Worm (Caenorhabditis elegans) whole organism, L4 larva: ENCODE measurements around the gene cest-28.

Experiments used
- D1046.2 ChIP-seq: fragments of 200-800 bp; sonication (Bioruptor generic); IDR thresholded peaks from 2 replicates; pipeline ENCODE4 v1.3.6; 2022; ENCODE audit warnings: missing genetic modification characterization, missing compliant biosample characterization
- Y75B8A.6 ChIP-seq: fragments of 200-800 bp; sonication (Bioruptor generic); IDR thresholded peaks from 2 replicates; pipeline ENCODE4 v1.3.6; 2022; ENCODE audit warnings: missing genetic modification reagents, missing genetic modification characterization, missing compliant biosample characterization
- daf-16 ChIP-seq, 3 experiments: sonication (generic microtip); optimal IDR thresholded peaks; 2 replicates each; lab custom pipeline; 2016 to 2017; ENCODE audit warnings: missing genetic modification characterization in 3 of 3, missing genetic modification reagents in 3 of 3, mild to moderate bottlenecking in 2 of 3, missing compliant biosample characterization in 2 of 3, missing biosample characterization in 1 of 3, moderate library complexity in 1 of 3
- lin-13 ChIP-seq: fragments of 150-350 bp; optimal IDR thresholded peaks from 2 replicates; lab custom pipeline; 2014; ENCODE audit warnings: missing biosample characterization, missing genetic modification reagents, missing genetic modification characterization
- lin-38 ChIP-seq: fragments of 200-800 bp; sonication (Bioruptor generic); IDR thresholded peaks from 2 replicates; pipeline ENCODE4 v1.3.6; 2022; ENCODE audit warnings: missing genetic modification reagents, missing genetic modification characterization, missing compliant biosample characterization
- lsy-2 ChIP-seq, 2 experiments: fragments of 150-350 bp in 1 of 2; sonication (generic microtip) in 1 of 2; optimal IDR thresholded peaks; 2 replicates each; lab custom pipeline; 2014 to 2017; ENCODE audit warnings: missing biosample characterization in 2 of 2, missing genetic modification characterization in 2 of 2
- nhr-42 ChIP-seq: fragments of 200-800 bp; sonication (Bioruptor generic); IDR thresholded peaks from 2 replicates; pipeline ENCODE4 v1.3.6; 2022; ENCODE audit warnings: missing genetic modification characterization, missing compliant biosample characterization
- nhr-76 ChIP-seq: fragments of 150-350 bp; optimal IDR thresholded peaks from 2 replicates; lab custom pipeline; 2014; ENCODE audit warnings: missing biosample characterization, missing genetic modification characterization
- pha-4 ChIP-seq, 2 experiments: fragments of 150-350 bp in 1 of 2; fragments of 200-800 bp in 1 of 2; sonication (Bioruptor generic) in 1 of 2; IDR thresholded peaks in 1 of 2; optimal IDR thresholded peaks in 1 of 2; 2 replicates each; pipeline versions ENCODE4 v1.3.6 to Lab custom; 2014 to 2022; ENCODE audit warnings: missing genetic modification characterization in 2 of 2, missing genetic modification reagents in 2 of 2, missing biosample characterization in 1 of 2, missing compliant biosample characterization in 1 of 2
- saeg-2 ChIP-seq: fragments of 200-800 bp; sonication (Bioruptor generic); IDR thresholded peaks from 2 replicates; pipeline ENCODE4 v1.3.6; 2022; ENCODE audit warnings: missing genetic modification reagents, missing genetic modification characterization, missing compliant biosample characterization
- unc-62 ChIP-seq, 3 experiments: fragments of 150-350 bp in 1 of 3; sonication (generic microtip); optimal IDR thresholded peaks in 2 of 3; peaks in 1 of 3; 1 replicate in 1 of 3; 2 replicates in 2 of 3; lab custom pipeline; 2014 to 2017; ENCODE audit warnings: missing biosample characterization in 3 of 3, missing genetic modification characterization in 3 of 3, missing genetic modification reagents in 3 of 3, missing genotype in 1 of 3

DNA sequence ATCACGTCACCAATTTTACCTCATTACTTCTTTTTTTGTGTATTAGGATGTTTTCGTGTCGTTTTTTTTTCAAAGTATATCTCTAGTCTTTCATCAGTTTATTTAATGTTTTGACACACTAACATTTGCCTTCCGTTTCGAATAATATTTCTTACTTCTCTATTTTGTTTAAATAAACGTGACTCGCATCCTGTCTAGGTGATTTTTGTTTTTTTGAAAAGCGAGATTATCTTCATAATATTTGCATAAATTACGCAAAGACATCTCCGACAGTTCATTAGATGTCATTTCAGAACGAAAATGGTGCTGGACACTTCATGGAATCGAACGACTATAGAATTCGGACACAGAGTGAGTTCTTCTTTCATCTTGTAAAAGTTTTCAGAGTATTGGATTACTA, 20.3 kb upstream of the cest-28 start, which contains the start of gene T10H9.1:
- TF ChIP-seq lin-38: no peak
- TF ChIP-seq lin-13 (GFP tag; lab: Kevin White, UChicago): no peak
- TF ChIP-seq D1046.2: no peak
- no peak for TF ChIP-seq nhr-42 (GFP tag; lab: Robert Waterston, UW)
- no peak for TF ChIP-seq nhr-76 (tag; lab: Kevin White, UChicago)
- TF ChIP-seq daf-16 (GFP tag; optimal IDR thresholded peaks at IDR 0.05; lab: Kevin White, UChicago): no peak
- no peak for TF ChIP-seq daf-16 (tag; optimal IDR thresholded peaks at IDR 0.05; lab: Kevin White, UChicago)
- TF ChIP-seq pha-4 (GFP tag; IDR thresholded peaks at IDR 0.05; lab: Robert Waterston, UW): no peak
- no peak for TF ChIP-seq pha-4 (tag; optimal IDR thresholded peaks at IDR 0.05; lab: Kevin White, UChicago)
- no peak for TF ChIP-seq saeg-2 (GFP tag; lab: Robert Waterston, UW)
- TF ChIP-seq Y75B8A.6 (GFP tag; lab: Robert Waterston, UW): no peak
- TF ChIP-seq unc-62 (GFP tag; optimal IDR thresholded peaks at IDR 0.05 in 1 of 2; lab: Kevin White, UChicago): peak in 1 of 2 experiments; percentile 49
- TF ChIP-seq unc-62 (tag; optimal IDR thresholded peaks at IDR 0.05; lab: Kevin White, UChicago): no peak
- no peak for TF ChIP-seq lsy-2 (tag; optimal IDR thresholded peaks at IDR 0.05; lab: Kevin White, UChicago)
